Fruit fly (Drosophila melanogaster) whole organism, wandering third instar larva: Measurements from ENCODE around the gene kkv.
A peak's percentile ranks its signal among the peaks of the same experiment; 100 is the strongest.

Experiments
- Abd-B ChIP-seq: fragments of >200 bp; optimal IDR thresholded peaks from 2 replicates; lab custom pipeline; 2017; ENCODE audit warnings: missing biosample characterization, missing genetic modification characterization
- CG32264 ChIP-seq: fragments of 200-800 bp; sonication (Bioruptor generic); optimal IDR thresholded peaks from 2 replicates; lab custom pipeline; 2016; ENCODE audit warnings: missing biosample characterization, missing genetic modification characterization
- CG9705 ChIP-seq: fragments of 200-800 bp; sonication (Bioruptor generic); optimal IDR thresholded peaks from 2 replicates; lab custom pipeline; 2018; ENCODE audit warnings: missing biosample characterization, mild to moderate bottlenecking, missing genetic modification characterization
- CrebA ChIP-seq: fragments of 200-800 bp; sonication (Bioruptor generic); optimal IDR thresholded peaks from 2 replicates; lab custom pipeline; 2016; ENCODE audit warnings: missing biosample characterization, mild to moderate bottlenecking, missing genetic modification characterization, borderline replicate concordance
- Dfd ChIP-seq: fragments of >200 bp; optimal IDR thresholded peaks from 2 replicates; lab custom pipeline; 2017; ENCODE audit warnings: missing biosample characterization, missing genetic modification characterization
- Dif ChIP-seq: fragments of 200-275, 200-300 bp; sonication (Bioruptor generic); optimal IDR thresholded peaks from 2 replicates; lab custom pipeline; 2018; ENCODE audit warnings: missing biosample characterization, missing genetic modification characterization; ENCODE audit not compliant: partially characterized antibody
- GATAd ChIP-seq: sonication (Bioruptor generic); optimal IDR thresholded peaks from 2 replicates; lab custom pipeline; 2016; ENCODE audit warnings: missing biosample characterization, missing genetic modification characterization
- HLH106 ChIP-seq: fragments of 200-800 bp; optimal IDR thresholded peaks from 3 replicates; lab custom pipeline; 2019; ENCODE audit warnings: missing biosample characterization, mild to moderate bottlenecking, missing genetic modification characterization, moderate library complexity
- Hnf4 ChIP-seq: fragments of 200-800 bp; sonication (Bioruptor generic); optimal IDR thresholded peaks from 2 replicates; lab custom pipeline; 2016; ENCODE audit warnings: missing biosample characterization, mild to moderate bottlenecking, missing genetic modification characterization
- Hr78 ChIP-seq: fragments of >200 bp; optimal IDR thresholded peaks from 2 replicates; lab custom pipeline; 2017; ENCODE audit warnings: missing biosample characterization, missing genetic modification characterization
- Hr83 ChIP-seq: fragments of 200-300 bp; sonication (Bioruptor generic); optimal IDR thresholded peaks from 2 replicates; lab custom pipeline; 2016; ENCODE audit warnings: missing biosample characterization, mild to moderate bottlenecking, missing genetic modification characterization, moderate library complexity; ENCODE audit not compliant: poor library complexity, severe bottlenecking
- Jra ChIP-seq: sonication (Bioruptor generic); optimal IDR thresholded peaks from 2 replicates; lab custom pipeline; 2016; ENCODE audit warnings: missing biosample characterization, missing genetic modification characterization
- Mio ChIP-seq: sonication (Bioruptor generic); optimal IDR thresholded peaks from 2 replicates; lab custom pipeline; 2016; ENCODE audit warnings: missing biosample characterization, missing genetic modification characterization
- Myc ChIP-seq: fragments of >200 bp; optimal IDR thresholded peaks from 2 replicates; lab custom pipeline; 2017
- N ChIP-seq: fragments of >200 bp; optimal IDR thresholded peaks from 2 replicates; lab custom pipeline; 2018; ENCODE audit warnings: missing biosample characterization, missing external identifiers, missing genetic modification characterization
- OdsH ChIP-seq: fragments of 200-800 bp; sonication (Bioruptor generic); optimal IDR thresholded peaks from 2 replicates; lab custom pipeline; 2016; ENCODE audit warnings: missing biosample characterization, mild to moderate bottlenecking, missing genetic modification characterization
- Rel ChIP-seq, 2 experiments: fragments of 200-800 bp; sonication (Bioruptor generic) in 1 of 2; optimal IDR thresholded peaks; 2 replicates in 1 of 2; 3 replicates in 1 of 2; lab custom pipeline; 2016 to 2019; ENCODE audit warnings: mild to moderate bottlenecking in 2 of 2, missing biosample characterization in 2 of 2, missing genetic modification characterization in 2 of 2, moderate library complexity in 1 of 2
- Sp1 ChIP-seq: fragments of 200-800 bp; sonication (Bioruptor generic); optimal IDR thresholded peaks from 3 replicates; lab custom pipeline; 2019; ENCODE audit warnings: missing biosample characterization, mild to moderate bottlenecking, missing genetic modification characterization, moderate library complexity
- Vsx2 ChIP-seq: fragments of 200-300, 225-300 bp; sonication (Bioruptor generic); optimal IDR thresholded peaks from 2 replicates; lab custom pipeline; 2018; ENCODE audit warnings: missing biosample characterization, missing genetic modification characterization; ENCODE audit not compliant: partially characterized antibody
- br ChIP-seq: fragments of 200-800 bp; sonication (Bioruptor generic); optimal IDR thresholded peaks from 2 replicates; lab custom pipeline; 2016; ENCODE audit warnings: missing biosample characterization, missing genetic modification characterization
- brk ChIP-seq: fragments of 200-800 bp; sonication (Bioruptor generic); optimal IDR thresholded peaks from 2 replicates; lab custom pipeline; 2016; ENCODE audit warnings: missing biosample characterization, mild to moderate bottlenecking, missing genetic modification characterization
- dl ChIP-seq, 2 experiments: fragments of 175-275, 200-275 bp in 1 of 2; fragments of 200-275 bp in 1 of 2; sonication (Bioruptor generic); optimal IDR thresholded peaks; lab custom pipeline; 2018; ENCODE audit warnings: mild to moderate bottlenecking in 2 of 2, missing biosample characterization in 2 of 2, missing genetic modification characterization in 2 of 2, moderate library complexity in 2 of 2; ENCODE audit not compliant: partially characterized antibody in 2 of 2, insufficient read depth in 1 of 2
- dmrt93B ChIP-seq: fragments of 200-800 bp; sonication (Bioruptor generic); optimal IDR thresholded peaks from 2 replicates; lab custom pipeline; 2018; ENCODE audit warnings: missing biosample characterization, mild to moderate bottlenecking, missing genetic modification characterization
- dsf ChIP-seq: sonication (Bioruptor generic); optimal IDR thresholded peaks from 2 replicates; lab custom pipeline; 2016; ENCODE audit warnings: missing biosample characterization, missing genetic modification characterization, borderline replicate concordance
- ey ChIP-seq: fragments of 200-800 bp; sonication (Bioruptor generic); optimal IDR thresholded peaks from 2 replicates; lab custom pipeline; 2016; ENCODE audit warnings: missing biosample characterization, missing genetic modification characterization
- foxo ChIP-seq, 2 experiments: fragments of 200-800 bp; sonication (Bioruptor generic); optimal IDR thresholded peaks; 2 replicates in 1 of 2; 3 replicates in 1 of 2; lab custom pipeline; 2016 to 2017; ENCODE audit warnings: missing biosample characterization in 2 of 2, missing genetic modification characterization in 2 of 2
- fru ChIP-seq: fragments of 200-800 bp; sonication (Bioruptor generic); optimal IDR thresholded peaks from 3 replicates; lab custom pipeline; 2016; ENCODE audit warnings: missing biosample characterization, mild to moderate bottlenecking, missing genetic modification characterization
- h ChIP-seq: fragments of 200-800 bp; sonication (Bioruptor generic); optimal IDR thresholded peaks from 3 replicates; lab custom pipeline; 2016; ENCODE audit warnings: missing biosample characterization, mild to moderate bottlenecking, missing genetic modification characterization
- jim ChIP-seq: fragments of 175-275, 200-325 bp; sonication (Bioruptor generic); optimal IDR thresholded peaks from 2 replicates; lab custom pipeline; 2016; ENCODE audit warnings: missing biosample characterization, mild to moderate bottlenecking, missing genetic modification characterization
- lola ChIP-seq: fragments of >200 bp; optimal IDR thresholded peaks from 2 replicates; lab custom pipeline; 2017; ENCODE audit warnings: missing biosample characterization, missing genetic modification characterization
- pan ChIP-seq: fragments of >200 bp; optimal IDR thresholded peaks from 2 replicates; lab custom pipeline; 2017
- psq ChIP-seq: fragments of 200-800 bp; sonication (Bioruptor generic); optimal IDR thresholded peaks from 3 replicates; lab custom pipeline; 2017; ENCODE audit warnings: missing biosample characterization, mild to moderate bottlenecking, missing genetic modification characterization, moderate library complexity
- rgr ChIP-seq: fragments of 200-800 bp; sonication (Bioruptor generic); optimal IDR thresholded peaks from 3 replicates; lab custom pipeline; 2016; ENCODE audit warnings: missing biosample characterization, mild to moderate bottlenecking, missing genetic modification characterization
- sage ChIP-seq: fragments of 200-800 bp; sonication (Bioruptor generic); optimal IDR thresholded peaks from 2 replicates; lab custom pipeline; 2016; ENCODE audit warnings: missing biosample characterization, mild to moderate bottlenecking, missing genetic modification characterization
- sv ChIP-seq: fragments of 200-800 bp; sonication (Bioruptor generic); optimal IDR thresholded peaks from 3 replicates; lab custom pipeline; 2016; ENCODE audit warnings: missing biosample characterization, missing genetic modification characterization
- tai ChIP-seq: sonication (Bioruptor generic); optimal IDR thresholded peaks from 2 replicates; lab custom pipeline; 2016; ENCODE audit warnings: missing biosample characterization, missing genetic modification characterization
- usp ChIP-seq: fragments of >200 bp; optimal IDR thresholded peaks from 2 replicates; lab custom pipeline; 2017; ENCODE audit warnings: missing biosample characterization, missing genetic modification characterization
- woc ChIP-seq: sonication (Bioruptor generic); optimal IDR thresholded peaks from 2 replicates; lab custom pipeline; 2016; ENCODE audit warnings: missing biosample characterization, mild to moderate bottlenecking, missing genetic modification characterization

kkv gene

dm6 chr3R:5368170-5368781 lies 24.4 kb downstream of the kkv start, which contains the start of gene Cerk:
TSS of gene Cerk (minus strand) at chr3R:5368306.
- TF ChIP-seq Sp1: peak; percentile 17
- TF ChIP-seq rgr (GFP tag; lab: Kevin White, UChicago): peak; percentile 35
- peak; percentile 54 for TF ChIP-seq Hnf4
- TF ChIP-seq psq (GFP tag; lab: Kevin White, UChicago): no peak
- no peak for TF ChIP-seq CG32264
- TF ChIP-seq Jra (GFP tag; lab: Kevin White, UChicago): no peak
- no peak for TF ChIP-seq usp (GFP tag; lab: Kevin White, UChicago)
- TF ChIP-seq sv (GFP tag; lab: Kevin White, UChicago): peak; percentile 1
- TF ChIP-seq HLH106: peak; percentile 22
- TF ChIP-seq Dif (GFP tag; lab: Kevin White, UChicago): no peak
- no peak for TF ChIP-seq Abd-B
- peak; percentile 29 for TF ChIP-seq fru (GFP tag; lab: Kevin White, UChicago)
- no peak for TF ChIP-seq tai (GFP tag; lab: Kevin White, UChicago)
- no peak for TF ChIP-seq Myc
- TF ChIP-seq brk: no peak
- TF ChIP-seq Hr78 (GFP tag; lab: Kevin White, UChicago): no peak
- no peak for TF ChIP-seq Dfd (GFP tag; lab: Kevin White, UChicago)
- no peak for TF ChIP-seq Mio (GFP tag; lab: Kevin White, UChicago)
- TF ChIP-seq Vsx2: no peak
- no peak for TF ChIP-seq sage (GFP tag; lab: Kevin White, UChicago)
- TF ChIP-seq br: peak; percentile 12
- peak; percentile 52 for TF ChIP-seq Hr83 (GFP tag; lab: Kevin White, UChicago)
- no peak for TF ChIP-seq Rel (GFP tag; optimal IDR thresholded peaks at IDR 0.05; lab: Kevin White, UChicago)
- peak; percentile 54 for TF ChIP-seq Rel (tag; optimal IDR thresholded peaks at IDR 0.05; lab: Kevin White, UChicago)
- TF ChIP-seq ey (GFP tag; lab: Kevin White, UChicago): peak; percentile 14
- TF ChIP-seq jim: no peak
- TF ChIP-seq woc (GFP tag; lab: Kevin White, UChicago): peak; percentile 22
- no peak for TF ChIP-seq CrebA
- peak in 1 of 2 experiments; percentile 42 for TF ChIP-seq foxo (GFP tag; optimal IDR thresholded peaks at IDR 0.05; lab: Kevin White, UChicago)
- no peak for TF ChIP-seq GATAd
- TF ChIP-seq dmrt93B (GFP tag; lab: Kevin White, UChicago): no peak
- no peak for TF ChIP-seq dl (GFP tag; optimal IDR thresholded peaks at IDR 0.05; lab: Kevin White, UChicago; ENCODE audit: insufficient read depth in 1 of 2, partially characterized antibody in 2 of 2)
- TF ChIP-seq dsf: no peak
- peak; percentile 26 for TF ChIP-seq h (GFP tag; lab: Kevin White, UChicago)
- no peak for TF ChIP-seq OdsH (GFP tag; lab: Kevin White, UChicago)
- TF ChIP-seq CG9705 (GFP tag; lab: Kevin White, UChicago): peak; percentile 27
- no peak for TF ChIP-seq pan (lab: Kevin White, UChicago)
- no peak for TF ChIP-seq lola (GFP tag; lab: Kevin White, UChicago)
- no peak for TF ChIP-seq N

dm6 chr3R:5367512-5368169 lies 25.0 kb downstream of the kkv start:
- TF ChIP-seq Vsx2: no peak
- TF ChIP-seq Mio (GFP tag; lab: Kevin White, UChicago): no peak
- TF ChIP-seq Hr78 (GFP tag; lab: Kevin White, UChicago): no peak
- no peak for TF ChIP-seq Dif (GFP tag; lab: Kevin White, UChicago)
- TF ChIP-seq Jra (GFP tag; lab: Kevin White, UChicago): peak; percentile 77
- peak; percentile 14 for TF ChIP-seq Sp1
- peak; percentile 33 for TF ChIP-seq Hnf4
- no peak for TF ChIP-seq sage (GFP tag; lab: Kevin White, UChicago)
- TF ChIP-seq h (GFP tag; lab: Kevin White, UChicago): peak; percentile 43
- TF ChIP-seq usp (GFP tag; lab: Kevin White, UChicago): no peak
- TF ChIP-seq dsf: no peak
- TF ChIP-seq tai (GFP tag; lab: Kevin White, UChicago): no peak
- no peak for TF ChIP-seq Rel (GFP tag; optimal IDR thresholded peaks at IDR 0.05; lab: Kevin White, UChicago)
- peak; percentile 63 for TF ChIP-seq Rel (tag; optimal IDR thresholded peaks at IDR 0.05; lab: Kevin White, UChicago)
- no peak for TF ChIP-seq GATAd
- peak; percentile 15 for TF ChIP-seq CG9705 (GFP tag; lab: Kevin White, UChicago)
- peak; percentile 38 for TF ChIP-seq rgr (GFP tag; lab: Kevin White, UChicago)
- TF ChIP-seq Dfd (GFP tag; lab: Kevin White, UChicago): no peak
- TF ChIP-seq HLH106: peak; percentile 7
- TF ChIP-seq CG32264: no peak
- peak; percentile 98 for TF ChIP-seq Hr83 (GFP tag; lab: Kevin White, UChicago)
